Worm (Caenorhabditis elegans) whole organism, L3 larva: Measurements from ENCODE around the gene D1025.10.

Source experiments
- R02D3.7 ChIP-seq: fragments of 150-350 bp; optimal IDR thresholded peaks from 2 replicates; lab custom pipeline; 2014; ENCODE audit warnings: missing biosample characterization, missing genetic modification characterization
- aly-2 ChIP-seq: fragments of 150-350 bp; optimal IDR thresholded peaks from 2 replicates; lab custom pipeline; 2014; ENCODE audit warnings: missing biosample characterization, missing genetic modification characterization
- ceh-28 ChIP-seq: fragments of 150-350 bp; optimal IDR thresholded peaks from 2 replicates; lab custom pipeline; 2014; ENCODE audit warnings: missing biosample characterization, missing genetic modification reagents, missing genetic modification characterization
- ceh-9 ChIP-seq: sonication (generic microtip); optimal IDR thresholded peaks from 2 replicates; lab custom pipeline; 2018; ENCODE audit warnings: missing biosample characterization, missing genetic modification characterization
- daf-12 ChIP-seq: fragments of 150-350 bp; optimal IDR thresholded peaks from 2 replicates; lab custom pipeline; 2014; ENCODE audit warnings: missing biosample characterization, missing genetic modification reagents, missing genetic modification characterization
- egl-5 ChIP-seq: fragments of 150-350 bp; optimal IDR thresholded peaks from 2 replicates; lab custom pipeline; 2017; ENCODE audit warnings: missing biosample characterization, missing genetic modification reagents, missing genetic modification characterization, inconsistent platforms
- elt-2 ChIP-seq: sonication (generic microtip); optimal IDR thresholded peaks from 2 replicates; lab custom pipeline; 2016; ENCODE audit warnings: missing genetic modification reagents, mild to moderate bottlenecking, missing genetic modification characterization, missing compliant biosample characterization
- elt-3 ChIP-seq, 3 experiments: fragments of 150-350 bp in 1 of 3; sonication (generic microtip) in 2 of 3; optimal IDR thresholded peaks; 2 replicates in 2 of 3; 4 replicates in 1 of 3; lab custom pipeline; 2014 to 2017; ENCODE audit warnings: missing biosample characterization in 3 of 3, missing genetic modification characterization in 3 of 3
- eor-1 ChIP-seq, 2 experiments: fragments of 150-350 bp; optimal IDR thresholded peaks; 2 replicates each; lab custom pipeline; 2014 to 2018; ENCODE audit warnings: missing biosample characterization in 2 of 2, missing genetic modification characterization in 2 of 2
- fkh-10 ChIP-seq: sonication (generic microtip); optimal IDR thresholded peaks from 2 replicates; lab custom pipeline; 2017; ENCODE audit warnings: missing biosample characterization, missing genetic modification reagents, missing genetic modification characterization
- fkh-2 ChIP-seq: fragments of 150-350 bp; optimal IDR thresholded peaks from 2 replicates; lab custom pipeline; 2014; ENCODE audit warnings: missing biosample characterization, missing genetic modification reagents, missing genetic modification characterization
- fos-1 ChIP-seq: fragments of 150-350 bp; optimal IDR thresholded peaks from 2 replicates; lab custom pipeline; 2014; ENCODE audit warnings: missing biosample characterization, missing genetic modification characterization
- hmg-11 ChIP-seq: sonication (generic microtip); optimal IDR thresholded peaks from 2 replicates; lab custom pipeline; 2016; ENCODE audit warnings: missing genetic modification characterization, missing compliant biosample characterization
- jun-1 ChIP-seq: fragments of 150-350 bp; optimal IDR thresholded peaks from 2 replicates; lab custom pipeline; 2014; ENCODE audit warnings: missing biosample characterization, missing genetic modification reagents, missing genetic modification characterization
- lin-15B ChIP-seq: fragments of 150-350 bp; optimal IDR thresholded peaks from 2 replicates; lab custom pipeline; 2014; ENCODE audit warnings: missing biosample characterization, missing genetic modification characterization
- lin-39 ChIP-seq: fragments of 150-350 bp; optimal IDR thresholded peaks from 2 replicates; lab custom pipeline; 2018; ENCODE audit warnings: missing biosample characterization, missing genetic modification reagents, missing genetic modification characterization
- lsy-12 ChIP-seq: sonication (generic microtip); optimal IDR thresholded peaks from 2 replicates; lab custom pipeline; 2016; ENCODE audit warnings: mild to moderate bottlenecking, missing genetic modification characterization, missing compliant biosample characterization
- mdl-1 ChIP-seq: fragments of 150-350 bp; optimal IDR thresholded peaks from 2 replicates; lab custom pipeline; 2014; ENCODE audit warnings: missing biosample characterization, missing genetic modification characterization
- nfya-1 ChIP-seq: sonication (generic microtip); optimal IDR thresholded peaks from 2 replicates; lab custom pipeline; 2017; ENCODE audit warnings: missing genetic modification characterization, mild to moderate bottlenecking, missing compliant biosample characterization, antibody characterized with exemption, moderate library complexity; ENCODE audit not compliant: insufficient read depth
- nhr-23 ChIP-seq: fragments of 150-350 bp; optimal IDR thresholded peaks from 2 replicates; lab custom pipeline; 2014; ENCODE audit warnings: missing biosample characterization, missing genetic modification reagents, missing genetic modification characterization
- nhr-237 ChIP-seq: fragments of 150-350 bp; optimal IDR thresholded peaks from 2 replicates; lab custom pipeline; 2014; ENCODE audit warnings: missing biosample characterization, missing genetic modification characterization
- nhr-25 ChIP-seq: sonication (generic microtip); optimal IDR thresholded peaks from 2 replicates; lab custom pipeline; 2017; ENCODE audit warnings: missing biosample characterization, missing genetic modification characterization
- nhr-43 ChIP-seq: sonication (generic microtip); optimal IDR thresholded peaks from 2 replicates; lab custom pipeline; 2016; ENCODE audit warnings: mild to moderate bottlenecking, missing genetic modification characterization, missing compliant biosample characterization; ENCODE audit not compliant: poor library complexity, severe bottlenecking
- nhr-77 ChIP-seq: fragments of 150-350 bp; optimal IDR thresholded peaks from 2 replicates; lab custom pipeline; 2014; ENCODE audit warnings: missing biosample characterization, missing genetic modification characterization
- pha-4 ChIP-seq: fragments of 150-350 bp; optimal IDR thresholded peaks from 2 replicates; lab custom pipeline; 2014; ENCODE audit warnings: missing biosample characterization, missing genetic modification reagents, missing genetic modification characterization
- pqm-1 ChIP-seq: fragments of 150-350 bp; optimal IDR thresholded peaks from 2 replicates; lab custom pipeline; 2017; ENCODE audit warnings: missing biosample characterization, missing genetic modification characterization, inconsistent platforms
- sea-2 ChIP-seq: fragments of 150-350 bp; sonication (generic microtip); optimal IDR thresholded peaks from 4 replicates; lab custom pipeline; 2014; ENCODE audit warnings: missing biosample characterization, missing genetic modification reagents, missing genetic modification characterization
- tbx-2 ChIP-seq: sonication (generic microtip); optimal IDR thresholded peaks from 2 replicates; lab custom pipeline; 2016; ENCODE audit warnings: mild to moderate bottlenecking, missing genetic modification characterization, missing compliant biosample characterization
- unc-62 ChIP-seq: fragments of 150-350 bp; sonication (generic microtip); optimal IDR thresholded peaks from 4 replicates; lab custom pipeline; 2014; ENCODE audit warnings: missing biosample characterization, missing genetic modification reagents, missing genetic modification characterization
- zag-1 ChIP-seq: fragments of 150-350 bp; optimal IDR thresholded peaks from 2 replicates; lab custom pipeline; 2014; ENCODE audit warnings: missing biosample characterization, missing genetic modification characterization

D1025.10 gene

DNA sequence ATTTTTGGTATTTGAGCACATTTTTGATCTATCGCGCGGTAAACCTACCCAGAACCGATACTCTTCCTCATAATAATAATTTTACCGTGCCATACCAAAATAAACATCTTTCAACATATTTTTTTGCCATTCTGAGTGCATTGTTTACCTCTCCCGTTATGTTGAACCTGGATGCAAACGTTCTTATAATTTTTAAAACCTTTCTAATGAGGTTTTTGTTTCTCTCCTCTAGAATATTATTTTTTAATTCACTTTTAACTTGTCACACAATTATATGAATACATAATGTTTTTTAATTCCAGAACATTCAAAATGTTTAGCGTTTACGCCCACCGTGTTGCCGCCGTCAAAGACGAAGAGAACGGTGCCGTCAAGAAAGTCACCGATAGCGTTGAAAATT, 28.9 kb downstream of the D1025.10 start, which contains the start of gene enri-2:
Gene enri-2 (plus strand): TSS at position 301 of the 400 bp plus-strand sequence.
- TF ChIP-seq pqm-1 (tag; lab: Kevin White, UChicago) (no peak), mdl-1 (no peak), nhr-77 (tag; lab: Kevin White, UChicago) (no peak), R02D3.7 (tag; lab: Kevin White, UChicago) (no peak)

DNA sequence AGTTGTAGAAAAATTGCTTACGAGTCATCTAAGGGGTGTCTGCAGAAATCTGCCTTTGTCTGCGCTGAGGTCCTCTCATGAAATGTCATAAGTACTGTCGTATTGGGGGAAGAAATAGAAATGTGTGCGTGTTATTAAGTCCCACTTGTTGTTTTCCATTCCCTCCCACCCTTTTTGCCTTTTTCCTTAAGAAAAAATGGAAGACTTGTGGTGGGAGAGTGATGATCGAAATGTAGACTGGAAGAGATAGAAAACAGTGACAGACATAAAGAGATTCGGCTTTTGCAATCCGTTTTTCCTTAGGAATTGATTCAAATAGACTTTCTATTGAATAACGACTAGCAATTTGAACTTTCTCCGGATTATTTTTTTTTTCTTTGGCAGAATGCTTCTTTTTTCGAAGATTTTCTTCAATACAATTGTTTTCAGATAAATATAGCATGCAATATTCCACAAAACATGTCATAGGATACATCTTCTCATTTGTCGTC, 33.1 kb downstream of the D1025.10 start, which contains the start of gene ram-5:
Gene ram-5 (plus strand): TSS at position 441 of the 491 bp plus-strand sequence.
- TF ChIP-seq daf-12 (tag; lab: Kevin White, UChicago) = no peak
- no peak for TF ChIP-seq egl-5 (tag; lab: Kevin White, UChicago)
- no peak for TF ChIP-seq nhr-25 (tag; lab: Kevin White, UChicago)
- TF ChIP-seq fkh-2 (tag; lab: Kevin White, UChicago) = no peak
- TF ChIP-seq elt-3 (tag; optimal IDR thresholded peaks at IDR 0.05; lab: Kevin White, UChicago) = no peak

DNA sequence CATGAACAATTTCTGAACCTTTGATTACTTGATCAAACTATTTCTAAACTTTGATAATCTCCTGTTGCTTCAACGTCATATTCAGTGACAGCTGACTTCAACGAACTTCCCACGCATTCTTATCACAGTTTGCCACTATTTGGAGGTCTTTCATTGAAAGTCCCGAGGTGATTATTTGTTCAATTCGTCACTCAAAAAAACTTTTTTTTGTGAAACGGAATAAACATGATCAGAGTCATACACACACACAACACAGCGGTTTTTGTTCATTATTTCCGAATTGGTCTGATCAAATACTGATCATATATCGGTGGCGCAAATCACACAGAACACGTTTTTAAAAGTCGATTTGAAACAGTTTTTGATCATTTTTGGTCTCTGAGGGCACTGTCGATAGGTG, 39.7 kb downstream of the D1025.10 start:
- TF ChIP-seq jun-1 (tag; lab: Kevin White, UChicago) = no peak
- no peak for TF ChIP-seq elt-3 (tag; optimal IDR thresholded peaks at IDR 0.05; lab: Kevin White, UChicago)
- TF ChIP-seq lin-39 (tag; lab: Kevin White, UChicago) = no peak

ce11 chrX:14557352-14557935, 40.8 kb downstream of the D1025.10 start:
- TF ChIP-seq nhr-77 (tag; lab: Kevin White, UChicago) (no peak), fkh-10 (GFP tag; lab: Kevin White, UChicago) (peak; percentile 20), eor-1 (tag; optimal IDR thresholded peaks at IDR 0.05; lab: Kevin White, UChicago) (no peak), mdl-1 (peak; percentile 10), pqm-1 (tag; lab: Kevin White, UChicago) (no peak), fkh-2 (tag; lab: Kevin White, UChicago) (peak; percentile 65), unc-62 (GFP tag; lab: Kevin White, UChicago) (no peak), sea-2 (GFP tag; lab: Kevin White, UChicago) (peak; percentile 48), R02D3.7 (tag; lab: Kevin White, UChicago) (no peak), lsy-12 (tag; lab: Kevin White, UChicago) (peak; percentile 13), hmg-11 (tag; lab: Kevin White, UChicago) (peak; percentile 12), tbx-2 (tag; lab: Kevin White, UChicago) (peak; percentile 47), lin-15B (tag; lab: Kevin White, UChicago) (no peak), ceh-28 (tag; lab: Kevin White, UChicago) (peak; percentile 8), pha-4 (tag; lab: Kevin White, UChicago) (peak; percentile 60), nfya-1 (tag; lab: Kevin White, UChicago) (peak; percentile 75), aly-2 (tag; lab: Kevin White, UChicago) (no peak), lin-39 (tag; lab: Kevin White, UChicago) (peak; percentile 80), nhr-23 (peak; percentile 10), nhr-43 (tag; lab: Kevin White, UChicago) (peak; percentile 38), zag-1 (tag; lab: Kevin White, UChicago) (peak; percentile 5)

DNA sequence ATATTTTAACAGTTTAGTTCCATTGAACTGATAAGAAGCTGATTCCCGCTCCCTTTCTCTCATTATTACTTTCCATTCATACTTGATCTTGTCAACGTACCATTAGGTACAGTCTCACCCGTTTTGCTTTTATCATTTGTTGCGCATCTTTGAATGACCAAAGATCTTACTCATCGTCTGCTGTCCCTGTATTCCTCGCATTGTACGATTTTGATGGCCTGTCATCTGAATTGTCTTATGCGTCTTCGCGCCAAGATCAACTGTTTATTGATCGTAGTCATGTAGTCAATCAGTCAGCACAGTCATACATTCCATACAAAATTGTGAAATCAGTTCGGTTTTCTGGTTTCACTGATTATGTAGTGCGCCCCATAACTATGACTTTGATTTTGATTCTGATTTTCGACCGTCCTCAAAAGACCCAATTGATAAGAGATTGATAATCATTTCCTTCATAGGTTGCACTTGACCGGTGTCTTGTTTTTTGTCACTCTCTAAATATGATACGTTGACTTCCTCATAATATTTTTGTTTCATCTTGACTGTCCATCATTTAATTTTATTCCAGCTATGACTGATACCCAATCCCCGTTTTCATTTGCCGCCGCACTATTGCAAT, 41.4 kb downstream of the D1025.10 start, which contains the start of gene nhr-3:
Gene nhr-3 (plus strand): TSS at position 569 of the 619 bp plus-strand sequence.
- TF ChIP-seq pqm-1 (tag; lab: Kevin White, UChicago) = peak; percentile 79
- TF ChIP-seq elt-2 (tag; lab: Kevin White, UChicago) = peak; percentile 79
- peak; percentile 39 for TF ChIP-seq unc-62 (GFP tag; lab: Kevin White, UChicago)
- TF ChIP-seq nhr-23 = peak; percentile 48
- peak; percentile 18 for TF ChIP-seq mdl-1
- TF ChIP-seq ceh-9 (tag; lab: Kevin White, UChicago) = no peak
- peak in 2 of 3 experiments; percentile 27 to 53 for TF ChIP-seq elt-3 (tag; optimal IDR thresholded peaks at IDR 0.05; lab: Kevin White, UChicago)
- peak; percentile 58 for TF ChIP-seq nhr-25 (tag; lab: Kevin White, UChicago)
- no peak for TF ChIP-seq fos-1 (tag; lab: Kevin White, UChicago)
- peak; percentile 51 for TF ChIP-seq ceh-28 (tag; lab: Kevin White, UChicago)
- TF ChIP-seq daf-12 (tag; lab: Kevin White, UChicago) = no peak
- no peak for TF ChIP-seq nhr-237
- TF ChIP-seq egl-5 (tag; lab: Kevin White, UChicago) = no peak
- TF ChIP-seq, all 47 proteins: peak for 8
